Worm (Caenorhabditis elegans): ENCODE measurements around the gene sre-39.

- TF ChIP-seq fkh-2 (tag; optimal IDR thresholded peaks at IDR 0.05) (no peak), skn-1 (tag; optimal IDR thresholded peaks at IDR 0.05) (no peak), nhr-28 (tag; optimal IDR thresholded peaks at IDR 0.05) (no peak), snpc-4 (tag; optimal IDR thresholded peaks at IDR 0.05) (no peak), nhr-76 (tag; optimal IDR thresholded peaks at IDR 0.05) (no peak), ztf-11 (tag; optimal IDR thresholded peaks at IDR 0.05) (no peak), nhr-25 (tag; optimal IDR thresholded peaks at IDR 0.05) (no peak), eor-1 (tag; optimal IDR thresholded peaks at IDR 0.05) (no peak), hmg-11 (tag; optimal IDR thresholded peaks at IDR 0.05) (no peak), nhr-237 (tag; optimal IDR thresholded peaks at IDR 0.05) (no peak)
Measured at ce11 chrII:4703011-4703410, 16.0 kb downstream of the sre-39 start.

Measured in whole organism, L3 larva.